Fruit fly (Drosophila melanogaster): ENCODE data around the gene CG33340.

DNA sequence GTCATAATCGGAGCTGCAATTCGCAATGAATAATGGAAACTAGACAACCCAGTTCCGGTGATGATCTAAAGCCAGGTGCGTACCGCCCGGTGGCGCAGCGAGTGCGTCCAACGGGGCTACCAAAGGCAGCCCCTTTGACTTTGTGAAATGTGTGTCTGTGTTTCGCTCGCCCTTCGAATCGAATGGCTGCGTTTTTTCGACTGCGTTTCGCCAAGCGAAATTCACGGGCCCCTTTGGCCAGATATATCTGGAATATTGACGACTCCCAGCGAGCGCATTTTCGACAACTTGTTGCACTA, 43.9 kb upstream of the CG33340 start:
- no peak for TF ChIP-seq CG3838 (GFP tag; optimal IDR thresholded peaks at IDR 0.05)
- TF ChIP-seq CG7928 (GFP tag; optimal IDR thresholded peaks at IDR 0.05): no peak
- TF ChIP-seq Dip2 (GFP tag; IDR thresholded peaks at IDR 0.05): no peak
